Fruit fly (Drosophila melanogaster) whole organism, prepupa: ENCODE measurements around the gene Pfdn1.
A peak's percentile ranks its signal among the peaks of the same experiment; 100 is the strongest.

Source experiments
- Blimp-1 ChIP-seq: fragments of 200-800 bp; sonication (Bioruptor generic); optimal IDR thresholded peaks from 3 replicates; lab custom pipeline; 2017; ENCODE audit warnings: missing biosample characterization, missing genetic modification characterization, mild to moderate bottlenecking, moderate library complexity, missing genetic modification reagents
- CG10669 ChIP-seq: fragments of 200-800 bp; sonication (Bioruptor generic); optimal IDR thresholded peaks from 3 replicates; lab custom pipeline; 2018; ENCODE audit warnings: missing biosample characterization, mild to moderate bottlenecking, missing genetic modification characterization, moderate library complexity
- CG11294 ChIP-seq: fragments of 200-800 bp; sonication (Bioruptor generic); IDR thresholded peaks from 2 replicates; pipeline ENCODE4 v1.3.6; 2022; ENCODE audit warnings: missing biosample characterization, missing genetic modification characterization
- CG11762 ChIP-seq: fragments of 200-800 bp; sonication (Bioruptor generic); optimal IDR thresholded peaks from 3 replicates; lab custom pipeline; 2016; ENCODE audit warnings: missing biosample characterization, missing genetic modification characterization; ENCODE audit not compliant: insufficient read depth
- CG11902 ChIP-seq: fragments of 200-800 bp; sonication (Bioruptor generic); optimal IDR thresholded peaks from 3 replicates; lab custom pipeline; 2016; ENCODE audit warnings: missing biosample characterization, missing genetic modification characterization
- CG15336 ChIP-seq: fragments of 200-800 bp; sonication (Bioruptor generic); IDR thresholded peaks from 2 replicates; pipeline ENCODE4 v1.3.6; 2022; ENCODE audit warnings: missing biosample characterization, missing genetic modification characterization
- CG1621 ChIP-seq: fragments of 200-800 bp; sonication (Bioruptor generic); optimal IDR thresholded peaks from 3 replicates; lab custom pipeline; 2018; ENCODE audit warnings: missing biosample characterization, mild to moderate bottlenecking, missing genetic modification characterization
- CG3032 ChIP-seq: fragments of 200-800 bp; optimal IDR thresholded peaks from 2 replicates; lab custom pipeline; 2019; ENCODE audit warnings: missing biosample characterization, mild to moderate bottlenecking, missing genetic modification characterization, moderate library complexity
- CG31627 ChIP-seq: fragments of 200-800 bp; sonication (Bioruptor generic); optimal IDR thresholded peaks from 3 replicates; lab custom pipeline; 2016; ENCODE audit warnings: missing biosample characterization, missing genetic modification characterization
- CG34406 ChIP-seq: fragments of 200-800 bp; sonication (Bioruptor generic); optimal IDR thresholded peaks from 3 replicates; lab custom pipeline; 2016; ENCODE audit warnings: missing biosample characterization, missing genetic modification characterization
- CG4318 ChIP-seq: fragments of 200-800 bp; sonication (Bioruptor generic); optimal IDR thresholded peaks from 3 replicates; lab custom pipeline; 2017; ENCODE audit warnings: missing biosample characterization, mild to moderate bottlenecking, missing genetic modification characterization
- CG6163 ChIP-seq: fragments of 200-800 bp; sonication (Bioruptor generic); IDR thresholded peaks from 3 replicates; pipeline ENCODE4 v1.3.6; 2022; ENCODE audit warnings: missing biosample characterization, missing genetic modification characterization
- CG6276 ChIP-seq: fragments of 200-800 bp; sonication (Bioruptor generic); optimal IDR thresholded peaks from 2 replicates; lab custom pipeline; 2017; ENCODE audit warnings: missing biosample characterization, mild to moderate bottlenecking, missing genetic modification characterization
- CG6792 ChIP-seq: fragments of 200-800 bp; sonication (Bioruptor generic); optimal IDR thresholded peaks from 3 replicates; lab custom pipeline; 2016; ENCODE audit warnings: missing biosample characterization, missing genetic modification characterization
- CG6808 ChIP-seq: fragments of 200-800 bp; sonication (Bioruptor generic); optimal IDR thresholded peaks from 3 replicates; lab custom pipeline; 2017; ENCODE audit warnings: missing biosample characterization, missing genetic modification characterization, mild to moderate bottlenecking, moderate library complexity, missing genetic modification reagents
- CG7368 ChIP-seq: fragments of 200-800 bp; sonication (Bioruptor generic); optimal IDR thresholded peaks from 3 replicates; lab custom pipeline; 2016; ENCODE audit warnings: missing biosample characterization, missing genetic modification characterization
- CG8119 ChIP-seq: fragments of 200-800 bp; sonication (Bioruptor generic); IDR thresholded peaks from 3 replicates; pipeline ENCODE4 v1.3.6; 2022; ENCODE audit warnings: missing biosample characterization, missing genetic modification characterization
- CG8319 ChIP-seq: fragments of 200-800 bp; sonication (Bioruptor generic); optimal IDR thresholded peaks from 3 replicates; lab custom pipeline; 2016; ENCODE audit warnings: missing biosample characterization, missing genetic modification characterization
- CG8632 ChIP-seq: fragments of 200-800 bp; sonication (Bioruptor generic); optimal IDR thresholded peaks from 3 replicates; lab custom pipeline; 2016; ENCODE audit warnings: missing biosample characterization, missing genetic modification characterization
- CG9139 ChIP-seq: fragments of 200-800 bp; sonication (Bioruptor generic); optimal IDR thresholded peaks from 3 replicates; lab custom pipeline; 2017; ENCODE audit warnings: missing biosample characterization, mild to moderate bottlenecking, missing genetic modification characterization
- Eip78C ChIP-seq: fragments of 200-800 bp; sonication (Bioruptor generic); peaks from one replicate; lab custom pipeline; 2016; ENCODE audit warnings: missing biosample characterization, missing genetic modification characterization
- Eip93F ChIP-seq: fragments of 200-800 bp; sonication (Bioruptor generic); optimal IDR thresholded peaks from 2 replicates; lab custom pipeline; 2016; ENCODE audit warnings: missing biosample characterization, mild to moderate bottlenecking, missing genetic modification characterization
- Ets96B ChIP-seq: fragments of 200-800 bp; optimal IDR thresholded peaks from 2 replicates; lab custom pipeline; 2019; ENCODE audit warnings: missing biosample characterization, mild to moderate bottlenecking, missing genetic modification characterization, moderate library complexity
- Hr38 ChIP-seq: sonication (Bioruptor generic); optimal IDR thresholded peaks from 2 replicates; lab custom pipeline; 2016; ENCODE audit warnings: missing biosample characterization, missing genetic modification characterization
- Hr39 ChIP-seq: fragments of 200-800 bp; sonication (Bioruptor generic); optimal IDR thresholded peaks from 2 replicates; lab custom pipeline; 2016; ENCODE audit warnings: missing biosample characterization, missing genetic modification characterization
- Lpt ChIP-seq: fragments of 200-800 bp; sonication (Bioruptor generic); optimal IDR thresholded peaks from 3 replicates; lab custom pipeline; 2016; ENCODE audit warnings: missing biosample characterization, missing genetic modification characterization
- Sox14 ChIP-seq: fragments of 200-800 bp; sonication (Bioruptor generic); optimal IDR thresholded peaks from 3 replicates; lab custom pipeline; 2016; ENCODE audit warnings: missing biosample characterization, missing genetic modification characterization
- Sox15 ChIP-seq: fragments of 200-800 bp; sonication (Bioruptor generic); optimal IDR thresholded peaks from 3 replicates; lab custom pipeline; 2016; ENCODE audit warnings: missing biosample characterization, missing genetic modification characterization
- achi ChIP-seq: fragments of 200-800 bp; sonication (Bioruptor generic); optimal IDR thresholded peaks from 3 replicates; lab custom pipeline; 2016; ENCODE audit warnings: missing biosample characterization, missing genetic modification characterization
- acj6 ChIP-seq: fragments of 200-800 bp; sonication (Bioruptor generic); optimal IDR thresholded peaks from 3 replicates; lab custom pipeline; 2016; ENCODE audit warnings: missing biosample characterization, missing genetic modification characterization
- dac ChIP-seq: fragments of 200-800 bp; sonication (Bioruptor generic); optimal IDR thresholded peaks from 2 replicates; lab custom pipeline; 2017; ENCODE audit warnings: missing biosample characterization, mild to moderate bottlenecking, missing genetic modification characterization
- dsx ChIP-seq: fragments of 200-800 bp; optimal IDR thresholded peaks from 3 replicates; lab custom pipeline; 2019; ENCODE audit warnings: missing biosample characterization, mild to moderate bottlenecking, missing genetic modification characterization, moderate library complexity; ENCODE audit not compliant: poor library complexity, severe bottlenecking
- eg ChIP-seq: fragments of 200-800 bp; sonication (Bioruptor generic); IDR thresholded peaks from 3 replicates; pipeline ENCODE4 v1.3.6; 2022; ENCODE audit warnings: missing biosample characterization, missing genetic modification characterization
- esn ChIP-seq: fragments of 200-800 bp; sonication (Bioruptor generic); optimal IDR thresholded peaks from 2 replicates; lab custom pipeline; 2016; ENCODE audit warnings: missing biosample characterization, mild to moderate bottlenecking, missing genetic modification characterization, moderate library complexity
- fd59A ChIP-seq: fragments of 200-800 bp; sonication (Bioruptor generic); optimal IDR thresholded peaks from 2 replicates; lab custom pipeline; 2017; ENCODE audit warnings: missing biosample characterization, mild to moderate bottlenecking, missing genetic modification characterization, missing genetic modification reagents
- net ChIP-seq: fragments of 200-800 bp; sonication (Bioruptor generic); optimal IDR thresholded peaks from 3 replicates; lab custom pipeline; 2016; ENCODE audit warnings: missing biosample characterization, missing genetic modification characterization
- pdm3 ChIP-seq: fragments of 200-800 bp; sonication (Bioruptor generic); optimal IDR thresholded peaks from 3 replicates; lab custom pipeline; 2016; ENCODE audit warnings: missing biosample characterization, missing genetic modification characterization
- salr ChIP-seq, 2 experiments: fragments of 200-800 bp; sonication (Bioruptor generic); optimal IDR thresholded peaks; 3 replicates each; lab custom pipeline; 2016 to 2018; ENCODE audit warnings: missing biosample characterization in 2 of 2, missing genetic modification characterization in 2 of 2, mild to moderate bottlenecking in 1 of 2
- spab ChIP-seq: fragments of 200-800 bp; sonication (Bioruptor generic); optimal IDR thresholded peaks from 2 replicates; lab custom pipeline; 2017; ENCODE audit warnings: missing biosample characterization, mild to moderate bottlenecking, missing genetic modification characterization, missing genetic modification reagents
- ss ChIP-seq, 2 experiments: fragments of 200-800 bp; sonication (Bioruptor generic); optimal IDR thresholded peaks; 2 replicates in 1 of 2; 3 replicates in 1 of 2; lab custom pipeline; 2017 to 2018; ENCODE audit warnings: mild to moderate bottlenecking in 2 of 2, missing biosample characterization in 2 of 2, missing genetic modification characterization in 2 of 2, moderate library complexity in 1 of 2
- svp ChIP-seq: fragments of 200-800 bp; sonication (Bioruptor generic); peaks from one replicate; lab custom pipeline; 2016; ENCODE audit warnings: missing biosample characterization, missing genetic modification characterization
- topi ChIP-seq: fragments of 200-800 bp; sonication (Bioruptor generic); optimal IDR thresholded peaks from 3 replicates; lab custom pipeline; 2016; ENCODE audit warnings: missing biosample characterization, missing genetic modification characterization
- vri ChIP-seq: fragments of 200-800 bp; sonication (Bioruptor generic); optimal IDR thresholded peaks from 3 replicates; lab custom pipeline; 2016; ENCODE audit warnings: missing biosample characterization, mild to moderate bottlenecking, missing genetic modification characterization

The Pfdn1 gene

DNA sequence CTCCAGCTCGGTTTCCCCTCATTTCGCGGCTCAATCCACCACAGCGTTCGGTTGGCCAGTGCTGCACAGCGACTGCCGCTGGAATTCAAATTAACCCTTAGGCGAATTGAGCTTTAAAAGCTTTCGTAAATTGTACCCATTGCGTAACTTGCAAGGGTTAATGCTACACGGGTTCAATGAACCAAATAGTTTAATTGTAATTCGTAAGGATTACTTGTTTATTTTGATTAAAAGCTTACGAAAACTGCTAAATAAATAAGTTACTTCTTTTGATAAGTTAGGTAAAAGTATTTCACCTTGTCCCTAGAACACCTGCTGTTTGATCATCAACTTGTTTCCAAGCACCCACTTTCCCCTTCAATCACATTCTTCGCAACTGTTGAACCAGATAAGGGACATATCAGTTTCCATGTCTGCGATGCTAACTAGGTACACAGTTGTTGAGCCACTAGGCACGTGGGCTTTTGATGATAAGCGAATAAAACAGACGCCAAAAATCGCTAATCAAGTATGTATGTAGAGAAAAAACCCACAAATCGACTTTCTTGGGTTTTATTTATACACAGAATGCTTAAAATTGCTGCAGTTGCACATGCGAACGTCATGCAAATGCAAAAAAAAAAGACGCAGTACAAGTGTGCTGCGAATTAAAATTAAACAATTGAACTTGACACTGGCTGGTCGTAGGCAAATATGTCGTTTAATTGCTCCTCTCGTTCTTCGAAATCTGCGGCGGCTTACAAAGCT is 22.7 kb upstream of the Pfdn1 start, which contains the start of gene Pfas (continued):
- TF ChIP-seq vri (GFP tag; lab: Kevin White, UChicago) (peak; percentile 98), eg (GFP tag; lab: Robert Waterston, UW) (peak; percentile 49; the same call in 2 of the 3 replicates), CG4318 (GFP tag; lab: Kevin White, UChicago) (no peak), CG9139 (GFP tag; lab: Kevin White, UChicago) (no peak), CG8319 (GFP tag; lab: Kevin White, UChicago) (no peak), Sox15 (GFP tag; lab: Kevin White, UChicago) (no peak), Ets96B (tag; lab: Kevin White, UChicago) (peak; percentile 29), net (peak; percentile 51), ss (GFP tag; optimal IDR thresholded peaks at IDR 0.05; lab: Kevin White, UChicago) (peak in 1 of 2 experiments; percentile 43), dac (no peak), pdm3 (GFP tag; lab: Kevin White, UChicago) (no peak), CG1621 (tag; lab: Kevin White, UChicago) (peak; percentile 50), Lpt (GFP tag; lab: Kevin White, UChicago) (peak; percentile 8), Blimp-1 (GFP tag; lab: Kevin White, UChicago) (peak; percentile 32), CG31627 (GFP tag; lab: Kevin White, UChicago) (peak; percentile 63), CG6792 (GFP tag; lab: Kevin White, UChicago) (peak; percentile 60), acj6 (peak; percentile 64), topi (GFP tag; lab: Kevin White, UChicago) (peak; percentile 67), fd59A (peak; percentile 42), Hr38 (GFP tag; lab: Kevin White, UChicago) (no peak), CG6163 (GFP tag; lab: Robert Waterston, UW) (peak; percentile 52; the same call in 2 of the 3 replicates), salr (GFP tag; optimal IDR thresholded peaks at IDR 0.05; lab: Kevin White, UChicago) (no peak), CG11762 (GFP tag; lab: Kevin White, UChicago) (no peak)

DNA sequence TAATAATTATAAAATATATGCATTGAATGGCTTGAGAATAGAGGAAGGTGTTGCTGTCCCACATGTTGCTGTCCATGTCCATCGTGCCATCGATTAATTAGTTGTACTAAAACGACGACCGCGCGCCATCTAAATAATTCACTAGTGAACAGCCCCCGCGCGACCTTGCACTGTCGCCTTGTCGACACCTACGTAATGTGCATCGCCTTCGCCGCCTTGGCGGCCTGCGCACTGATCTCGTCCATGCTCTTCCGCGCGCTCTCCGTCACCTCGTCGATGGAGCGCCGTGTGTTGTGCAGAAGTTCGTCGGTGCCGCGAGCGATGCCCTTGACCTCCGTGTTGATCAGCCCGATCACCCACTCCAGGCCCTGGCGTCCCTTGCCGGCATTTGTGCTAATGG is 22.0 kb upstream of the Pfdn1 start:
- no peak for TF ChIP-seq CG6792 (GFP tag; lab: Kevin White, UChicago)
- no peak for TF ChIP-seq CG7368
- TF ChIP-seq CG3032 (tag; lab: Kevin White, UChicago): no peak
- no peak for TF ChIP-seq acj6
- TF ChIP-seq dsx (GFP tag; lab: Kevin White, UChicago): no peak
- TF ChIP-seq ss (GFP tag; optimal IDR thresholded peaks at IDR 0.05; lab: Kevin White, UChicago): no peak

DNA sequence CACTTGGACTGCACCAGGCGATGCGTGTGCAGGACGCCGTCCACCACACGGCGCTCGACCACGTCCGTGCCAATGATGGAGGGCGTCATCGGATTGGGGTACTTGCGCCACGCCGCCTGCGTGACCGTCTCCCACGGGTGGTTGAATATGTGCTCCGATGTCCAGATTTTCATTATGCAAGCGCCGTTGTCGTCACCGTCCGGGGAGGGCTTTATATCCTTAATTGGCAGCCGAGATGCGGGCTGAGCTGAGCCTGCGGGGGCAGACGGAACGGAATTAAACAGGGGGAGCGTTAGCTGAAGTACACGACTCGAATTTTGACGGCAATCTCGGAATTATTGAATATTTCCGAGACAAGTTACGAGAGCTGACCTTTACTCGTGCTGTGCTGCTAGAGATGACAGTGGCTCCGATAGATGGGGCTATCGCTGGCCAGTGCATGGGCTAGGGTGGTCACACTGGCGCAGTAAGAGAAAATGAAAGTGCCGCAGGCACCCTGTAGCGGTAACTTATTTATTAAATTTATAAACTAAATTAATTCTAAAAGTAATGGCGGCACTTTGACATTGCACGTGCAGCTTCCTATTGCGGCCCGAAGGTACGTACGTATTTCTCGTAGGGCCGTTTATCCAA is 21.2 kb upstream of the Pfdn1 start, which contains the start of gene IPIP:
Gene IPIP, plus strand, starts transcription at position 475 of the 633 bp plus-strand sequence.
- peak; percentile 32; the same call in 1 of the 2 replicates for TF ChIP-seq CG15336 (GFP tag; lab: Robert Waterston, UW)
- no peak for TF ChIP-seq CG11902 (GFP tag; lab: Kevin White, UChicago)
- peak; percentile 22 for TF ChIP-seq CG1621 (tag; lab: Kevin White, UChicago)
- TF ChIP-seq CG10669 (GFP tag; lab: Kevin White, UChicago): no peak
- TF ChIP-seq CG7368: no peak
- no peak for TF ChIP-seq Eip93F (GFP tag; lab: Kevin White, UChicago)
- no peak for TF ChIP-seq CG9139 (GFP tag; lab: Kevin White, UChicago)
- TF ChIP-seq CG4318 (GFP tag; lab: Kevin White, UChicago): no peak
- no peak for TF ChIP-seq CG11294 (GFP tag; lab: Robert Waterston, UW)
- peak in 1 of 2 experiments; percentile 8 for TF ChIP-seq salr (GFP tag; optimal IDR thresholded peaks at IDR 0.05; lab: Kevin White, UChicago)
- TF ChIP-seq CG6163 (GFP tag; lab: Robert Waterston, UW): peak; percentile 58; the same call in 2 of the 3 replicates
- peak; percentile 97 for TF ChIP-seq svp (GFP tag; lab: Kevin White, UChicago)
- peak; percentile 29 for TF ChIP-seq Sox14
- TF ChIP-seq pdm3 (GFP tag; lab: Kevin White, UChicago): no peak
- no peak for TF ChIP-seq CG6808 (GFP tag; lab: Kevin White, UChicago)
- peak; percentile 26 for TF ChIP-seq esn (GFP tag; lab: Kevin White, UChicago)
- no peak for TF ChIP-seq achi
- no peak for TF ChIP-seq CG6276 (GFP tag; lab: Kevin White, UChicago)
- TF ChIP-seq CG8119 (GFP tag; lab: Robert Waterston, UW): no peak; the same call in 2 of the 3 replicates
- peak; percentile 30 for TF ChIP-seq Hr39
- TF ChIP-seq CG8632 (GFP tag; lab: Kevin White, UChicago): no peak
- TF ChIP-seq Ets96B (tag; lab: Kevin White, UChicago): no peak
- TF ChIP-seq fd59A: no peak
- TF ChIP-seq CG31627 (GFP tag; lab: Kevin White, UChicago): peak; percentile 32
- TF ChIP-seq Eip78C (GFP tag; lab: Kevin White, UChicago): peak; percentile 43
- TF ChIP-seq spab (GFP tag; lab: Kevin White, UChicago): no peak
- TF ChIP-seq Sox15 (GFP tag; lab: Kevin White, UChicago): no peak
- no peak for TF ChIP-seq CG34406 (GFP tag; lab: Kevin White, UChicago)
- TF ChIP-seq topi (GFP tag; lab: Kevin White, UChicago): peak; percentile 29
- TF ChIP-seq dac: no peak
